Fruit fly (Drosophila melanogaster): ENCODE measurements around the gene Pcp.

DNA sequence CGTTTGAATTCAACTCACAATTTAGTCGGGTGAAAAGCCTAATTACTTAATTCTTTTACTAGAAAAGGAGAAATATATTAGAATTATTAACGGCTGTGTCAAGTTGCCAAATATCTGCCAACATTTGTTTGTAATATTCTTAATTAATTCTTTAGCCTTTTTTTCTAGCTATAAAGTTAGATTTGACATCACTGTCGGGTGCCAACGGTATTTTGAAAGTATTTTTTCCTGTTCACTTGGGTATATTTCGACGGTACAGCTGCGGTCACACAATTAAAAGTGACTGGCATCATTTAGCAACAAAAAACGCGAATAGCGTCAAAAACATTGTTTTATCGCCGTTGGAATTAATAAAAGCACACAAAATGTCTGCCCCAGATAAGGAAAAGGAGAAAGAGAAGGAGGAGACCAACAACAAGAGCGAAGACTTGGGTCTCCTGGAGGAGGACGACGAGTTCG, 42.3 kb downstream of the Pcp start, which contains the start of gene Sem1:
- TF ChIP-seq usp (GFP tag; optimal IDR thresholded peaks at IDR 0.05) (no peak), EcR (GFP tag; optimal IDR thresholded peaks at IDR 0.05) (no peak), psq (optimal IDR thresholded peaks at IDR 0.05) (no peak)

Data from whole organism.